Fruit fly (Drosophila melanogaster): Measurements from ENCODE around the gene XNP.

DNA sequence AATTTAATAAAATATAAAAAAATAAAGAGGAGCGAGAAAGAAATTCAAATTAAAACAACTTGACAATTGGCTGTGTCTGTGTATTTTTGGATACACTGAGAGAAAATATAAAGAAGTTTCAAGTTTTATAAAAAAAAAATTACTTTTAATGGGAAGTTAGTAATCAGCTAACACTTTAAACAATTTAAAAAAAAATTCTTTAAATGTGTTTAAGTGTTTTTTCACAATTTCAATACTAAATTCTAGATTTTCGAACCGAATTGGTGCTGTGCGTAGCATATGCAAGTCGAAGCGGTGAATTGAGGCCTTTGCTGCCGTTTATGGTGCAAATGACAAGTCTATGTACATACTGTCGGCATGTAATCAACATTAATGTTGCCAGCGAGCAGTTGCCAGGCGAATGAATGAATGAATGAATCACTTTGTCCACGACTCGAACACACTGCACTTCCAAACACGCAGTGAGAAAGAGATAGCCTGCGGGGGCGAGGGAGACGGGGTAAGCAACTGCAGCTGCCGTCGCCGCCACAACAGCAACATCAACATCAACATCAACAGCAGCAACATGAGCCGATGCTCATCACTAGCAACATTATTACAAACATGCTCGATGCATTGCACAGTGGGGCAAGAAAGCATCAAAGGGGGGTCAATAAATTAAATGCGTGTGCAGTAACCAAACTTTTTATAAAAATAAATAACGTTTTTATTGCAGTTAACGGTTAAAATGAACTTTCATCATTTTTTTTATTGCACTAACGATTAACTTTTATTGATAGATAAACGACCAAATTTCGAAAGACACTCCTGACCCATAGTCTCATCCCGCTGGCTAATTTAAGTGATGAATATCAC is 36.9 kb downstream of the XNP start:
- TF ChIP-seq HLH3B (GFP tag; IDR thresholded peaks at IDR 0.05): peak; percentile 79
- TF ChIP-seq Hr78 (GFP tag; optimal IDR thresholded peaks at IDR 0.05): no peak
- no peak for TF ChIP-seq gfzf (GFP tag; optimal IDR thresholded peaks at IDR 0.05)
- TF ChIP-seq Sry-β (GFP tag; optimal IDR thresholded peaks at IDR 0.05): peak; percentile 72
- peak; percentile 87 for TF ChIP-seq kay (GFP tag; optimal IDR thresholded peaks at IDR 0.05)
- peak; percentile 84 for TF ChIP-seq phol (tag; optimal IDR thresholded peaks at IDR 0.05)
- TF ChIP-seq Hr51 (GFP tag; optimal IDR thresholded peaks at IDR 0.05): peak; percentile 47 to 68
- no peak for TF ChIP-seq sd (tag; optimal IDR thresholded peaks at IDR 0.05)
- TF ChIP-seq usp (GFP tag; optimal IDR thresholded peaks at IDR 0.05): no peak

Measured in whole organism, embryonic.